Fruit fly (Drosophila melanogaster) whole organism, embryonic: ENCODE measurements around the gene CG42674.

ENCODE experiments used
- Blimp-1 ChIP-seq: fragments of 200-800 bp; sonication (Bioruptor generic); optimal IDR thresholded peaks from 3 replicates; lab custom pipeline; 2018; ENCODE audit warnings: missing biosample characterization, missing genetic modification characterization, mild to moderate bottlenecking, moderate library complexity, missing genetic modification reagents
- CG1529 ChIP-seq: fragments of 200-800 bp; sonication (Bioruptor generic); optimal IDR thresholded peaks from 3 replicates; lab custom pipeline; 2018; ENCODE audit warnings: missing biosample characterization, missing genetic modification characterization
- CG17361 ChIP-seq: fragments of 200-800 bp; sonication (Bioruptor generic); IDR thresholded peaks from 3 replicates; pipeline ENCODE4 v1.3.6; 2022; ENCODE audit warnings: missing biosample characterization, missing genetic modification characterization
- CG4282 ChIP-seq: fragments of 200-800 bp; sonication (Bioruptor generic); optimal IDR thresholded peaks from 2 replicates; lab custom pipeline; 2016; ENCODE audit warnings: missing biosample characterization, missing genetic modification characterization
- CG4854 ChIP-seq: fragments of 200-800 bp; sonication (Bioruptor generic); optimal IDR thresholded peaks from 2 replicates; lab custom pipeline; 2016; ENCODE audit warnings: missing biosample characterization, missing genetic modification characterization, inconsistent platforms
- CG6175 ChIP-seq: fragments of 200-800 bp; sonication (Bioruptor generic); IDR thresholded peaks from 3 replicates; pipeline ENCODE4 v1.3.6; 2022; ENCODE audit warnings: missing biosample characterization, missing genetic modification characterization
- Ets65A ChIP-seq: fragments of 200-800 bp; sonication (Bioruptor generic); peaks from one replicate; lab custom pipeline; 2016; ENCODE audit warnings: missing biosample characterization, missing genetic modification characterization
- Mad ChIP-seq: fragments of 200-800 bp; sonication (Bioruptor generic); optimal IDR thresholded peaks from 2 replicates; lab custom pipeline; 2016; ENCODE audit warnings: missing biosample characterization, missing genetic modification characterization
- Nf-YC ChIP-seq: fragments of 200-800 bp; optimal IDR thresholded peaks from 3 replicates; lab custom pipeline; 2019; ENCODE audit warnings: missing biosample characterization, mild to moderate bottlenecking, missing genetic modification characterization, moderate library complexity
- ham ChIP-seq: fragments of 200-800 bp; sonication (Bioruptor generic); IDR thresholded peaks from 2 replicates; pipeline ENCODE4 v1.3.6; 2022; ENCODE audit warnings: missing biosample characterization, missing genetic modification characterization
- org-1 ChIP-seq: fragments of 200-800 bp; sonication (Bioruptor generic); optimal IDR thresholded peaks from 2 replicates; lab custom pipeline; 2017; ENCODE audit warnings: missing biosample characterization, missing genetic modification characterization
- sug ChIP-seq: fragments of 200-800 bp; optimal IDR thresholded peaks from 2 replicates; lab custom pipeline; 2019; ENCODE audit warnings: missing biosample characterization, mild to moderate bottlenecking, missing genetic modification characterization, moderate library complexity
- tgo ChIP-seq: fragments of 200-800 bp; sonication (Bioruptor generic); IDR thresholded peaks from 3 replicates; pipeline ENCODE4 v1.3.6; 2022; ENCODE audit warnings: missing biosample characterization, missing genetic modification characterization

dm6 chr3L:20220918-20221317, 22.8 kb upstream of the CG42674 start:
- TF ChIP-seq sug (tag; lab: Kevin White, UChicago) (no peak), CG4854 (GFP tag; lab: Kevin White, UChicago) (no peak), Blimp-1 (GFP tag; lab: Kevin White, UChicago) (no peak), ham (GFP tag; lab: Robert Waterston, UW) (no peak), CG4282 (GFP tag; lab: Kevin White, UChicago) (no peak), org-1 (GFP tag; lab: Kevin White, UChicago) (no peak), CG6175 (GFP tag; lab: Robert Waterston, UW) (no peak), Mad (no peak), CG17361 (GFP tag; lab: Robert Waterston, UW) (no peak), tgo (GFP tag; lab: Robert Waterston, UW) (no peak), CG1529 (no peak), Ets65A (GFP tag; lab: Kevin White, UChicago) (no peak), Nf-YC (tag; lab: Kevin White, UChicago) (no peak)
